4 fruit fly cellular contexts compared by ENCODE assay signal in genomic region chrX:19787921-19788620, dm6.
TF ChIP-seq lines count a peak whose summit lies in the region.

No protein-coding gene starts in this region.

- no peak for TF ChIP-seq CTCF in whole organism, embryonic (GFP tag; optimal IDR thresholded peaks at IDR 0.05; lab: Kevin White, UChicago)

TF ChIP-seq in whole organism, embryonic, 481 proteins besides CTCF, POLR2A, EP300 and RAD21 (continues in another document):
- TF ChIP-seq ac (GFP tag; optimal IDR thresholded peaks at IDR 0.05; lab: Kevin White, UChicago) (peak; percentile 53), CG14710 (tag; optimal IDR thresholded peaks at IDR 0.05; lab: Kevin White, UChicago) (peak; percentile 5), Ets65A (GFP tag; lab: Kevin White, UChicago) (no peak), Scr (GFP tag; IDR thresholded peaks at IDR 0.05; lab: Robert Waterston, UW; ENCODE audit: partially characterized antibody) (no peak), sens (GFP tag; lab: Kevin White, UChicago) (peak; percentile 71), bcd (GFP tag; optimal IDR thresholded peaks at IDR 0.05; lab: Kevin White, UChicago) (no peak), CG3163 (GFP tag; optimal IDR thresholded peaks at IDR 0.05; lab: Kevin White, UChicago) (peak; percentile 77), CG15479 (GFP tag; optimal IDR thresholded peaks at IDR 0.05; lab: Kevin White, UChicago) (peak; percentile 73), dmrt11E (tag; optimal IDR thresholded peaks at IDR 0.05; lab: Kevin White, UChicago) (peak; percentile 30), CG15696 (tag; optimal IDR thresholded peaks at IDR 0.05; lab: Kevin White, UChicago) (peak; percentile 44), CG13894 (tag; optimal IDR thresholded peaks at IDR 0.05; lab: Kevin White, UChicago) (no peak), ttk (GFP tag; IDR thresholded peaks at IDR 0.05; lab: Robert Waterston, UW) (no peak), CG12769 (tag; optimal IDR thresholded peaks at IDR 0.05; lab: Kevin White, UChicago) (no peak), Med (GFP tag; lab: Kevin White, UChicago) (peak; percentile 29), CG9727 (GFP tag; optimal IDR thresholded peaks at IDR 0.05; lab: Kevin White, UChicago) (no peak), vvl (GFP tag; IDR thresholded peaks at IDR 0.05; lab: Robert Waterston, UW) (peak; percentile 27; the same call in 1 of the 2 replicates), zf30C (GFP tag; optimal IDR thresholded peaks at IDR 0.05; lab: Kevin White, UChicago) (no peak), HHEX (GFP tag; optimal IDR thresholded peaks at IDR 0.05; lab: Kevin White, UChicago) (no peak), ci (GFP tag; IDR thresholded peaks at IDR 0.05; lab: Robert Waterston, UW) (0 out of 3 replicates have a peak, but pooled peaks have one; percentile 30), vnd (GFP tag; IDR thresholded peaks at IDR 0.05; lab: Robert Waterston, UW; ENCODE audit: partially characterized antibody) (no peak), CG4360 (GFP tag; IDR thresholded peaks at IDR 0.05; lab: Robert Waterston, UW) (peak; percentile 89), CG17385 (GFP tag; optimal IDR thresholded peaks at IDR 0.05; lab: Kevin White, UChicago) (peak; percentile 94), Bdp1 (GFP tag; optimal IDR thresholded peaks at IDR 0.05; lab: Kevin White, UChicago) (no peak)

TF ChIP-seq in whole organism, prepupa, 60 proteins besides CTCF, POLR2A, EP300 and RAD21:
- TF ChIP-seq CG11902 (GFP tag; optimal IDR thresholded peaks at IDR 0.05; lab: Kevin White, UChicago) (no peak), fkh (GFP tag; optimal IDR thresholded peaks at IDR 0.05; lab: Kevin White, UChicago) (peak; percentile 65), Eip78C (GFP tag; lab: Kevin White, UChicago) (peak; percentile 38), CG6163 (GFP tag; IDR thresholded peaks at IDR 0.05; lab: Robert Waterston, UW) (peak; percentile 36; the same call in 1 of the 3 replicates)

TF ChIP-seq in whole organism, pupa, 21 proteins besides CTCF, POLR2A, EP300 and RAD21:
- TF ChIP-seq CG4496 (GFP tag; IDR thresholded peaks at IDR 0.05; lab: Robert Waterston, UW) (0 out of 3 replicates have a peak, but pooled peaks have one; percentile 21), CG32121 (GFP tag; IDR thresholded peaks at IDR 0.05; lab: Robert Waterston, UW) (no peak)
TF ChIP-seq in whole organism, pupa: peak in this region for 1.

TF ChIP-seq in whole organism, wandering third instar larva, 38 proteins besides CTCF, POLR2A, EP300 and RAD21:
- no peak for TF ChIP-seq sv (GFP tag; optimal IDR thresholded peaks at IDR 0.05; lab: Kevin White, UChicago)
- no peak for TF ChIP-seq HLH106 (tag; optimal IDR thresholded peaks at IDR 0.05; lab: Kevin White, UChicago)
- TF ChIP-seq psq (GFP tag; optimal IDR thresholded peaks at IDR 0.05; lab: Kevin White, UChicago): peak; percentile 67
- no peak for TF ChIP-seq jim (GFP tag; optimal IDR thresholded peaks at IDR 0.05; lab: Kevin White, UChicago)
- no peak for TF ChIP-seq br (GFP tag; optimal IDR thresholded peaks at IDR 0.05; lab: Kevin White, UChicago)
